Fruit fly (Drosophila melanogaster) Kc167 (cell line): ENCODE measurements around the gene Setd3.

Experiments
- Myc ChIP-seq: fragments of >200 bp; optimal IDR thresholded peaks from 2 replicates; lab custom pipeline; 2017; ENCODE audit warnings: missing external identifiers
- h ChIP-seq: fragments of >200 bp; optimal IDR thresholded peaks from 3 replicates; lab custom pipeline; 2018; ENCODE audit warnings: missing external identifiers
- insv ChIP-seq: fragments of >200 bp; optimal IDR thresholded peaks from 3 replicates; lab custom pipeline; 2018; ENCODE audit warnings: missing external identifiers
- psq ChIP-seq: fragments of >200 bp; optimal IDR thresholded peaks from 2 replicates; lab custom pipeline; 2017; ENCODE audit warnings: missing external identifiers

DNA sequence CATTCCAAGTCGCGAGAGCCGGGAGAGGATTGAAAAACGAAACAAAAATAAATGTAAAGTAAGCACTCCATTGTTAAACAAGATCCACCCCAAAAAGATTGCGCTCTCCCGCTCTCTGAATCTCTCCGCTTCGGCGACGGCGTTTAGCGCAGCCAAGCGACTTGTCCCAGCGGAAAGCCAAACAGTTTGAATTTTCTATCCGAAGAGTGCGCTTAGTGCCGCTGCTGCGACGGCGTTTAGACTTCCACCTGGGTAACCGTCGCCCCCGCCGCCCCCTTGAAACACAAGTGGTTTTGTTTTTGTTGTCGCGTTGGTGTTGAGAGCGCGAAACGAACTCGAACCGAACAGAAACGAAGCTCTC is 29.9 kb upstream of the Setd3 start, which contains the start of gene Inx2:
- TF ChIP-seq psq (lab: Kevin White, UChicago) (no peak), h (lab: Kevin White, UChicago) (no peak), Myc (lab: Kevin White, UChicago) (no peak), insv (lab: Kevin White, UChicago) (no peak)
